Worm (Caenorhabditis elegans) whole organism, early embryonic: ENCODE results near the gene F01F1.14.
A peak's percentile ranks its signal among the peaks of the same experiment; 100 is the strongest.

Source experiments
- B0310.2 ChIP-seq: sonication (generic microtip); optimal IDR thresholded peaks from 2 replicates; lab custom pipeline; 2016; ENCODE audit warnings: mild to moderate bottlenecking, missing genetic modification characterization, missing compliant biosample characterization
- F13C5.2 ChIP-seq: sonication (generic microtip); optimal IDR thresholded peaks from 2 replicates; lab custom pipeline; 2017; ENCODE audit warnings: mild to moderate bottlenecking, missing genetic modification characterization, inconsistent platforms, missing compliant biosample characterization
- aly-1 ChIP-seq: sonication (generic microtip); optimal IDR thresholded peaks from 2 replicates; lab custom pipeline; 2016; ENCODE audit warnings: missing genetic modification characterization, missing compliant biosample characterization
- ama-1 ChIP-seq: fragments of 150-350 bp; optimal IDR thresholded peaks from 2 replicates; lab custom pipeline; 2014
- ceh-13 ChIP-seq: fragments of 200-800 bp; sonication (Bioruptor generic); optimal IDR thresholded peaks from 2 replicates; lab custom pipeline; 2018; ENCODE audit warnings: mild to moderate bottlenecking, missing genetic modification characterization, missing compliant biosample characterization
- ceh-36 ChIP-seq: sonication (generic microtip); optimal IDR thresholded peaks from 2 replicates; lab custom pipeline; 2016; ENCODE audit warnings: missing genetic modification characterization, inconsistent platforms, missing compliant biosample characterization
- ets-7 ChIP-seq: sonication (generic microtip); optimal IDR thresholded peaks from 2 replicates; lab custom pipeline; 2016; ENCODE audit warnings: missing genotype, missing genetic modification characterization, missing compliant biosample characterization
- flt-1 ChIP-seq: fragments of 200-800 bp; sonication (Bioruptor generic); IDR thresholded peaks from 2 replicates; pipeline ENCODE4 v1.3.6; 2022; ENCODE audit warnings: missing genetic modification characterization, missing compliant biosample characterization
- hmbx-1 ChIP-seq: sonication (generic microtip); optimal IDR thresholded peaks from 2 replicates; lab custom pipeline; 2016; ENCODE audit warnings: mild to moderate bottlenecking, missing genetic modification characterization, missing compliant biosample characterization
- hmg-4 ChIP-seq: fragments of 200-800 bp; sonication (Bioruptor generic); optimal IDR thresholded peaks from 2 replicates; lab custom pipeline; 2018; ENCODE audit warnings: mild to moderate bottlenecking, missing genetic modification characterization, missing compliant biosample characterization
- hnd-1 ChIP-seq: sonication (generic microtip); optimal IDR thresholded peaks from 2 replicates; lab custom pipeline; 2016; ENCODE audit warnings: missing genetic modification characterization, missing compliant biosample characterization
- pes-1 ChIP-seq: fragments of 200-800 bp; sonication (Bioruptor generic); IDR thresholded peaks from 2 replicates; pipeline ENCODE4 v1.3.6; 2022; ENCODE audit warnings: missing genetic modification reagents, missing genetic modification characterization, missing compliant biosample characterization
- scrt-1 ChIP-seq: fragments of 200-800 bp; sonication (Bioruptor generic); IDR thresholded peaks from 2 replicates; pipeline ENCODE4 v1.3.6; 2022; ENCODE audit warnings: missing genetic modification characterization, missing compliant biosample characterization
- sea-1 ChIP-seq: fragments of 200-800 bp; sonication (Bioruptor generic); conservative IDR thresholded peaks from 2 replicates; pipeline ENCODE4 v1.3.6; 2022; ENCODE audit warnings: missing genetic modification characterization, missing compliant biosample characterization
- tbx-11 ChIP-seq: fragments of 200-800 bp; sonication (Bioruptor generic); IDR thresholded peaks from 2 replicates; pipeline ENCODE4 v1.3.6; 2022; ENCODE audit warnings: missing genetic modification characterization, missing compliant biosample characterization
- tbx-37 ChIP-seq: fragments of 200-800 bp; sonication (Bioruptor generic); conservative IDR thresholded peaks from 2 replicates; pipeline ENCODE4 v1.3.6; 2022; ENCODE audit warnings: missing genetic modification reagents, missing genetic modification characterization, missing compliant biosample characterization
- tra-4 ChIP-seq: sonication (generic microtip); optimal IDR thresholded peaks from 2 replicates; lab custom pipeline; 2017; ENCODE audit warnings: missing genetic modification characterization, missing compliant biosample characterization

F01F1.14 gene

ce11 chrIII:5874664-5875417, 7.9 kb downstream of the F01F1.14 start:
- no peak for TF ChIP-seq ets-7 (tag; lab: Kevin White, UChicago)
- no peak for TF ChIP-seq hmg-4 (GFP tag; lab: Kevin White, UChicago)
- no peak for TF ChIP-seq scrt-1 (GFP tag; lab: Robert Waterston, UW)
- TF ChIP-seq F13C5.2 (tag; lab: Kevin White, UChicago): no peak
- TF ChIP-seq tbx-37 (GFP tag; lab: Robert Waterston, UW): no peak
- TF ChIP-seq hnd-1: no peak
- TF ChIP-seq aly-1 (tag; lab: Kevin White, UChicago): no peak
- TF ChIP-seq B0310.2: no peak
- no peak for TF ChIP-seq flt-1 (GFP tag; lab: Robert Waterston, UW)
- no peak for TF ChIP-seq tra-4 (tag; lab: Kevin White, UChicago)
- no peak for TF ChIP-seq hmbx-1 (tag; lab: Kevin White, UChicago)
- no peak for TF ChIP-seq ceh-36 (tag; lab: Kevin White, UChicago)
- no peak for TF ChIP-seq ama-1 (lab: Kevin White, UChicago)
- TF ChIP-seq pes-1 (GFP tag; lab: Robert Waterston, UW): no peak

- no peak for TF ChIP-seq tbx-37 (GFP tag; lab: Robert Waterston, UW)
- TF ChIP-seq aly-1 (tag; lab: Kevin White, UChicago): no peak
- TF ChIP-seq flt-1 (GFP tag; lab: Robert Waterston, UW): no peak
- TF ChIP-seq ets-7 (tag; lab: Kevin White, UChicago): no peak
- no peak for TF ChIP-seq ceh-13 (GFP tag; lab: Kevin White, UChicago)
- TF ChIP-seq hmbx-1 (tag; lab: Kevin White, UChicago): no peak
- no peak for TF ChIP-seq ama-1 (lab: Kevin White, UChicago)
- no peak for TF ChIP-seq sea-1
- TF ChIP-seq pes-1 (GFP tag; lab: Robert Waterston, UW): no peak
- TF ChIP-seq tbx-11 (GFP tag; lab: Robert Waterston, UW): no peak
Observed at ce11 chrIII:5874263-5874662, 8.5 kb downstream of the F01F1.14 start.

- no peak for TF ChIP-seq tbx-37 (GFP tag; lab: Robert Waterston, UW)
- no peak for TF ChIP-seq ets-7 (tag; lab: Kevin White, UChicago)
- TF ChIP-seq ceh-36 (tag; lab: Kevin White, UChicago): no peak
- no peak for TF ChIP-seq flt-1 (GFP tag; lab: Robert Waterston, UW)
- no peak for TF ChIP-seq hnd-1
- TF ChIP-seq tbx-11 (GFP tag; lab: Robert Waterston, UW): no peak
- TF ChIP-seq pes-1 (GFP tag; lab: Robert Waterston, UW): no peak
- TF ChIP-seq ama-1 (lab: Kevin White, UChicago): no peak
- TF ChIP-seq aly-1 (tag; lab: Kevin White, UChicago): no peak
- no peak for TF ChIP-seq B0310.2
- no peak for TF ChIP-seq hmg-4 (GFP tag; lab: Kevin White, UChicago)
- no peak for TF ChIP-seq sea-1
- TF ChIP-seq scrt-1 (GFP tag; lab: Robert Waterston, UW): no peak
- no peak for TF ChIP-seq F13C5.2 (tag; lab: Kevin White, UChicago)
- no peak for TF ChIP-seq ceh-13 (GFP tag; lab: Kevin White, UChicago)
- no peak for TF ChIP-seq tra-4 (tag; lab: Kevin White, UChicago)
- no peak for TF ChIP-seq hmbx-1 (tag; lab: Kevin White, UChicago)
Observed at ce11 chrIII:5872288-5872687, 10.4 kb downstream of the F01F1.14 start.

- no peak for TF ChIP-seq hnd-1
- no peak for TF ChIP-seq ets-7 (tag; lab: Kevin White, UChicago)
- TF ChIP-seq pes-1 (GFP tag; lab: Robert Waterston, UW): peak; percentile 53; the same call in 1 of the 2 replicates
- peak; percentile 66; the same call in 1 of the 2 replicates for TF ChIP-seq tbx-37 (GFP tag; lab: Robert Waterston, UW)
- TF ChIP-seq B0310.2: no peak
- no peak for TF ChIP-seq ama-1 (lab: Kevin White, UChicago)
- TF ChIP-seq hmg-4 (GFP tag; lab: Kevin White, UChicago): no peak
- TF ChIP-seq flt-1 (GFP tag; lab: Robert Waterston, UW): no peak
- no peak for TF ChIP-seq ceh-36 (tag; lab: Kevin White, UChicago)
- no peak for TF ChIP-seq tra-4 (tag; lab: Kevin White, UChicago)
- TF ChIP-seq aly-1 (tag; lab: Kevin White, UChicago): no peak
Observed at ce11 chrIII:5871760-5872159, 11.0 kb downstream of the F01F1.14 start, which contains the start of the genes F01F1.11 and F01F1.3. TSS of gene F01F1.11 (minus strand) at chrIII:5871877. TSS of gene F01F1.3 (plus strand) at chrIII:5871938.

ce11 chrIII:5869429-5869828, 13.3 kb downstream of the F01F1.14 start, which contains the start of gene F01F1.15:
TSS of gene F01F1.15 (minus strand) at chrIII:5869529.
- no peak for TF ChIP-seq ceh-36 (tag; lab: Kevin White, UChicago)
- no peak for TF ChIP-seq ama-1 (lab: Kevin White, UChicago)
- TF ChIP-seq aly-1 (tag; lab: Kevin White, UChicago): no peak
- TF ChIP-seq hmg-4 (GFP tag; lab: Kevin White, UChicago): no peak
- TF ChIP-seq sea-1: no peak
- TF ChIP-seq scrt-1 (GFP tag; lab: Robert Waterston, UW): no peak
- no peak for TF ChIP-seq tbx-11 (GFP tag; lab: Robert Waterston, UW)
- no peak for TF ChIP-seq B0310.2
- no peak for TF ChIP-seq flt-1 (GFP tag; lab: Robert Waterston, UW)
- no peak for TF ChIP-seq F13C5.2 (tag; lab: Kevin White, UChicago)
- TF ChIP-seq ets-7 (tag; lab: Kevin White, UChicago): no peak
- no peak for TF ChIP-seq ceh-13 (GFP tag; lab: Kevin White, UChicago)
- TF ChIP-seq hnd-1: no peak
- no peak for TF ChIP-seq tbx-37 (GFP tag; lab: Robert Waterston, UW)
- no peak for TF ChIP-seq hmbx-1 (tag; lab: Kevin White, UChicago)
- no peak for TF ChIP-seq tra-4 (tag; lab: Kevin White, UChicago)
- TF ChIP-seq pes-1 (GFP tag; lab: Robert Waterston, UW): no peak

- TF ChIP-seq ama-1 (lab: Kevin White, UChicago) (no peak), ceh-13 (GFP tag; lab: Kevin White, UChicago) (no peak), sea-1 (no peak), F13C5.2 (tag; lab: Kevin White, UChicago) (no peak)
Observed at ce11 chrIII:5868401-5868800, 14.3 kb downstream of the F01F1.14 start, which contains the start of gene eng-1. TSS of gene eng-1 (minus strand) at chrIII:5868501.
